Fruit fly (Drosophila melanogaster): ENCODE data around the gene CG34447.

DNA sequence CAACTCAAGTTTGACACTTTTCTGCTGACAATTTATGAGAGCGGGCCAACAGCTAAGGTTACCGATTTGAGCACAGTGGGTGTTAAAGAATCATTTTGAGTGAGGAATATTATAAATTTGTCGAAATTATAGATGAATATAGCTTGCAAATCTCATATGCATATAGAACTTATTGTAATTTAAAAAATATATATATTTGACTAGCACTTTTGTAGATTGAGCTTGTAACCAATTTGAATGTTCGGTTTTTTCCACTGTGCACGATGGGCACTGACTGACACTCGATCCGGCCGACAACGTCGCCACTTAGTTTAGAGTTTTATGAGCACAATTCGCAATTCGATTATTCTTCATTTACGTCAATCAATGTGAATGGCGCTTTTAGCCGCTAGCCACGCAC is 21.4 kb downstream of the CG34447 start:
- TF ChIP-seq ttk (optimal IDR thresholded peaks at IDR 0.05): no peak
- no peak for TF ChIP-seq h (optimal IDR thresholded peaks at IDR 0.05)
- no peak for TF ChIP-seq insv (optimal IDR thresholded peaks at IDR 0.05)
- TF ChIP-seq Myc (optimal IDR thresholded peaks at IDR 0.05): no peak
- TF ChIP-seq psq (optimal IDR thresholded peaks at IDR 0.05): no peak
- TF ChIP-seq Sin3A (optimal IDR thresholded peaks at IDR 0.05): no peak

Measured in Kc167 (cell line).